Worm (Caenorhabditis elegans) whole organism, young adult: ENCODE measurements around the gene col-74.
A peak's percentile ranks its signal among the peaks of the same experiment; 100 is the strongest.

Experiments used
- B0019.2 ChIP-seq: fragments of 200-800 bp; sonication (Bioruptor generic); conservative IDR thresholded peaks from 2 replicates; pipeline ENCODE4 v1.3.6; 2022; ENCODE audit warnings: missing genetic modification reagents, missing genetic modification characterization, missing compliant biosample characterization
- B0035.1 ChIP-seq: sonication (generic microtip); optimal IDR thresholded peaks from 2 replicates; lab custom pipeline; 2016; ENCODE audit warnings: missing genetic modification characterization, mild to moderate bottlenecking, missing compliant biosample characterization, missing genotype, missing genetic modification reagents
- B0336.3 ChIP-seq: fragments of 200-800 bp; sonication (Bioruptor generic); IDR thresholded peaks from 2 replicates; pipeline ENCODE4 v1.3.6; 2022; ENCODE audit warnings: missing genetic modification characterization, missing compliant biosample characterization
- F23B12.7 ChIP-seq: sonication (generic microtip); optimal IDR thresholded peaks from 2 replicates; lab custom pipeline; 2017; ENCODE audit warnings: missing genetic modification characterization, mild to moderate bottlenecking, missing compliant biosample characterization, antibody characterized with exemption, moderate library complexity; ENCODE audit not compliant: insufficient read depth
- F52B5.7 ChIP-seq: sonication (generic microtip); optimal IDR thresholded peaks from 2 replicates; lab custom pipeline; 2016; ENCODE audit warnings: mild to moderate bottlenecking, missing genetic modification characterization, missing compliant biosample characterization
- F55B11.4 ChIP-seq: sonication (generic microtip); optimal IDR thresholded peaks from 2 replicates; lab custom pipeline; 2016; ENCODE audit warnings: missing compliant biosample characterization, missing genetic modification characterization, borderline replicate concordance; ENCODE audit not compliant: insufficient read depth
- K12H6.12 ChIP-seq: fragments of 200-800 bp; sonication (Bioruptor generic); optimal IDR thresholded peaks from 2 replicates; lab custom pipeline; 2018; ENCODE audit warnings: mild to moderate bottlenecking, missing genetic modification characterization, missing compliant biosample characterization
- T07F8.4 ChIP-seq: sonication (generic microtip); optimal IDR thresholded peaks from 2 replicates; lab custom pipeline; 2016; ENCODE audit warnings: mild to moderate bottlenecking, missing genetic modification characterization, moderate library complexity, missing compliant biosample characterization
- Y53F4B.3 ChIP-seq: fragments of 200-800 bp; sonication (Bioruptor generic); IDR thresholded peaks from 2 replicates; pipeline ENCODE4 v1.3.6; 2022; ENCODE audit warnings: missing genetic modification reagents, missing genetic modification characterization, missing compliant biosample characterization
- Y53G8AR.9 ChIP-seq: fragments of 200-800 bp; sonication (Bioruptor generic); conservative IDR thresholded peaks from 2 replicates; pipeline ENCODE4 v1.3.6; 2022; ENCODE audit warnings: missing genetic modification reagents, missing genetic modification characterization, missing compliant biosample characterization
- Y95B8A.8 ChIP-seq: fragments of 200-800 bp; sonication (Bioruptor generic); IDR thresholded peaks from 2 replicates; pipeline ENCODE4 v1.3.6; 2022; ENCODE audit warnings: missing genetic modification reagents, missing genetic modification characterization, missing compliant biosample characterization
- akir-1 ChIP-seq: fragments of 200-800 bp; sonication (Bioruptor generic); optimal IDR thresholded peaks from 2 replicates; lab custom pipeline; 2018; ENCODE audit warnings: mild to moderate bottlenecking, missing genetic modification characterization, moderate library complexity, missing compliant biosample characterization
- aptf-3 ChIP-seq: fragments of 200-800 bp; sonication (Bioruptor generic); IDR thresholded peaks from 2 replicates; pipeline ENCODE4 v1.3.6; 2022; ENCODE audit warnings: missing genetic modification characterization, missing compliant biosample characterization
- atf-7 ChIP-seq: sonication (generic microtip); optimal IDR thresholded peaks from 2 replicates; lab custom pipeline; 2017; ENCODE audit warnings: mild to moderate bottlenecking, missing genetic modification characterization, missing compliant biosample characterization
- attf-5 ChIP-seq: fragments of 200-800 bp; sonication (Bioruptor generic); optimal IDR thresholded peaks from 2 replicates; lab custom pipeline; 2018; ENCODE audit warnings: mild to moderate bottlenecking, missing genetic modification characterization, missing compliant biosample characterization
- attf-6 ChIP-seq: fragments of 200-800 bp; sonication (Bioruptor generic); IDR thresholded peaks from 2 replicates; pipeline ENCODE4 v1.3.6; 2022; ENCODE audit warnings: missing genetic modification reagents, missing genetic modification characterization, missing compliant biosample characterization
- bed-1 ChIP-seq: fragments of 200-800 bp; sonication (Bioruptor generic); IDR thresholded peaks from 2 replicates; pipeline ENCODE4 v1.3.6; 2022; ENCODE audit warnings: missing genetic modification reagents, missing genetic modification characterization, missing compliant biosample characterization
- cebp-1 ChIP-seq, 2 experiments: fragments of 200-800 bp in 1 of 2; sonication (Bioruptor generic) in 1 of 2; sonication (generic microtip) in 1 of 2; IDR thresholded peaks in 1 of 2; optimal IDR thresholded peaks in 1 of 2; 2 replicates each; pipeline versions ENCODE4 v1.3.6 to Lab custom; 2017 to 2022; ENCODE audit warnings: missing compliant biosample characterization in 2 of 2, missing genetic modification characterization in 2 of 2, mild to moderate bottlenecking in 1 of 2, missing genetic modification reagents in 1 of 2, moderate library complexity in 1 of 2
- ceh-100 ChIP-seq: fragments of 200-800 bp; sonication (Bioruptor generic); IDR thresholded peaks from 2 replicates; pipeline ENCODE4 v1.3.6; 2022; ENCODE audit warnings: missing genetic modification reagents, missing genetic modification characterization, missing compliant biosample characterization
- ceh-27 ChIP-seq: fragments of 200-800 bp; sonication (Bioruptor generic); optimal IDR thresholded peaks from 2 replicates; lab custom pipeline; 2018; ENCODE audit warnings: mild to moderate bottlenecking, missing genetic modification characterization, moderate library complexity, missing compliant biosample characterization
- ceh-79 ChIP-seq: sonication (generic microtip); optimal IDR thresholded peaks from 2 replicates; lab custom pipeline; 2017; ENCODE audit warnings: mild to moderate bottlenecking, missing genetic modification characterization, missing compliant biosample characterization
- die-1 ChIP-seq: sonication (generic microtip); optimal IDR thresholded peaks from 2 replicates; lab custom pipeline; 2016; ENCODE audit warnings: missing genotype, mild to moderate bottlenecking, missing genetic modification characterization, missing compliant biosample characterization
- dpl-1 ChIP-seq: fragments of 150-350 bp; optimal IDR thresholded peaks from 2 replicates; lab custom pipeline; 2014; ENCODE audit warnings: missing biosample characterization, missing genetic modification reagents, missing genetic modification characterization
- egl-44 ChIP-seq: fragments of 200-800 bp; sonication (Bioruptor generic); IDR thresholded peaks from 2 replicates; pipeline ENCODE4 v1.3.6; 2022; ENCODE audit warnings: missing genetic modification reagents, missing genetic modification characterization, missing compliant biosample characterization
- ekl-4 ChIP-seq: fragments of 200-800 bp; sonication (Bioruptor generic); IDR thresholded peaks from 2 replicates; pipeline ENCODE4 v1.3.6; 2022; ENCODE audit warnings: missing genetic modification reagents, missing genetic modification characterization, missing compliant biosample characterization
- ets-4 ChIP-seq: fragments of 200-800 bp; sonication (Bioruptor generic); optimal IDR thresholded peaks from 2 replicates; lab custom pipeline; 2018; ENCODE audit warnings: mild to moderate bottlenecking, missing genetic modification characterization, missing compliant biosample characterization
- fkh-3 ChIP-seq: sonication (generic microtip); optimal IDR thresholded peaks from 2 replicates; lab custom pipeline; 2016; ENCODE audit warnings: mild to moderate bottlenecking, missing genetic modification characterization, missing compliant biosample characterization
- hlh-12 ChIP-seq: sonication (generic microtip); optimal IDR thresholded peaks from 2 replicates; lab custom pipeline; 2016; ENCODE audit warnings: missing genetic modification characterization, missing compliant biosample characterization
- hmg-1.2 ChIP-seq: fragments of 200-800 bp; sonication (Bioruptor generic); IDR thresholded peaks from 2 replicates; pipeline ENCODE4 v1.3.6; 2022; ENCODE audit warnings: missing genetic modification reagents, missing genetic modification characterization, missing compliant biosample characterization
- hmg-20 ChIP-seq: fragments of 200-800 bp; sonication (Bioruptor generic); IDR thresholded peaks from 2 replicates; pipeline ENCODE4 v1.3.6; 2022; ENCODE audit warnings: missing genetic modification reagents, missing genetic modification characterization, missing compliant biosample characterization
- lin-40 ChIP-seq: sonication (generic microtip); optimal IDR thresholded peaks from 2 replicates; lab custom pipeline; 2016; ENCODE audit warnings: missing genetic modification characterization, mild to moderate bottlenecking, missing compliant biosample characterization, missing genotype, missing genetic modification reagents
- nfyb-1 ChIP-seq: fragments of 200-800 bp; sonication (Bioruptor generic); IDR thresholded peaks from 2 replicates; pipeline ENCODE4 v1.3.6; 2022; ENCODE audit warnings: missing genetic modification reagents, missing genetic modification characterization, missing compliant biosample characterization
- nhr-80 ChIP-seq: sonication (generic microtip); optimal IDR thresholded peaks from 2 replicates; lab custom pipeline; 2016; ENCODE audit warnings: missing genetic modification characterization, missing compliant biosample characterization
- rcor-1 ChIP-seq: fragments of 200-800 bp; sonication (Bioruptor generic); IDR thresholded peaks from 2 replicates; pipeline ENCODE4 v1.3.6; 2022; ENCODE audit warnings: missing genetic modification reagents, missing genetic modification characterization, missing compliant biosample characterization
- snpc-4 ChIP-seq, 5 experiments: fragments of 150-350 bp in 1 of 5; sonication (generic microtip) in 4 of 5; optimal IDR thresholded peaks; 2 replicates each; lab custom pipeline; 2014 to 2018; ENCODE audit warnings: missing genetic modification characterization in 5 of 5, missing biosample characterization in 3 of 5, antibody characterized with exemption in 2 of 5, mild to moderate bottlenecking in 2 of 5, missing compliant biosample characterization in 2 of 5, missing genotype in 2 of 5, moderate library complexity in 2 of 5, missing genetic modification reagents in 1 of 5
- tbp1 ChIP-seq: fragments of 200-800 bp; sonication (Bioruptor generic); optimal IDR thresholded peaks from 2 replicates; lab custom pipeline; 2018; ENCODE audit warnings: mild to moderate bottlenecking, missing genetic modification characterization, missing compliant biosample characterization
- tlf-1 ChIP-seq: fragments of 200-800 bp; sonication (Bioruptor generic); optimal IDR thresholded peaks from 2 replicates; lab custom pipeline; 2018; ENCODE audit warnings: mild to moderate bottlenecking, missing genetic modification characterization, missing compliant biosample characterization
- unc-130 ChIP-seq: sonication (generic microtip); optimal IDR thresholded peaks from 2 replicates; lab custom pipeline; 2016; ENCODE audit warnings: missing genetic modification reagents, missing genetic modification characterization, missing compliant biosample characterization
- ztf-28 ChIP-seq: fragments of 200-800 bp; sonication (Bioruptor generic); IDR thresholded peaks from 2 replicates; pipeline ENCODE4 v1.3.6; 2022; ENCODE audit warnings: missing genetic modification reagents, missing genetic modification characterization, missing compliant biosample characterization

Gene col-74

ce11 chrII:5836153-5836719 lies 6.1 kb downstream of the col-74 start, which contains the start of gene fzo-1:
fzo-1 (minus strand) TSS chrII:5836203.
- TF ChIP-seq cebp-1 (GFP tag; IDR thresholded peaks at IDR 0.05; lab: Robert Waterston, UW) (no peak), cebp-1 (tag; optimal IDR thresholded peaks at IDR 0.05; lab: Kevin White, UChicago) (peak; percentile 9), dpl-1 (GFP tag; lab: Kevin White, UChicago) (no peak), ceh-27 (GFP tag; lab: Kevin White, UChicago) (peak; percentile 33), unc-130 (GFP tag; lab: Kevin White, UChicago) (peak; percentile 48), ceh-79 (tag; lab: Kevin White, UChicago) (no peak), attf-5 (GFP tag; lab: Kevin White, UChicago) (peak; percentile 1), akir-1 (GFP tag; lab: Kevin White, UChicago) (peak; percentile 15), Y53G8AR.9 (GFP tag; lab: Robert Waterston, UW) (no peak), Y95B8A.8 (GFP tag; lab: Robert Waterston, UW) (no peak), aptf-3 (GFP tag; lab: Robert Waterston, UW) (no peak), snpc-4 (GFP tag; optimal IDR thresholded peaks at IDR 0.05; lab: Kevin White, UChicago) (no peak), snpc-4 (tag; optimal IDR thresholded peaks at IDR 0.05; lab: Kevin White, UChicago) (peak in 2 of 4 experiments; percentile 5 to 49), K12H6.12 (tag; lab: Kevin White, UChicago) (peak; percentile 18), F55B11.4 (tag; lab: Kevin White, UChicago) (no peak), hmg-1.2 (GFP tag; lab: Robert Waterston, UW) (peak; percentile 17; the same call in 1 of the 2 replicates), ceh-100 (peak; percentile 91), Y53F4B.3 (GFP tag; lab: Robert Waterston, UW) (no peak)

ce11 chrII:5838453-5838852 lies 8.3 kb downstream of the col-74 start, which contains the start of gene ZK1248.15:
ZK1248.15 (minus strand) TSS chrII:5838553.
- TF ChIP-seq ekl-4, result no peak
- no peak for TF ChIP-seq B0336.3 (GFP tag; lab: Robert Waterston, UW)
- no peak for TF ChIP-seq F23B12.7 (tag; lab: Kevin White, UChicago)
- no peak for TF ChIP-seq egl-44 (GFP tag; lab: Robert Waterston, UW)
- TF ChIP-seq ets-4, result no peak
- no peak for TF ChIP-seq hlh-12 (tag; lab: Kevin White, UChicago)
- no peak for TF ChIP-seq lin-40 (tag; lab: Kevin White, UChicago)
- TF ChIP-seq Y53F4B.3 (GFP tag; lab: Robert Waterston, UW), result no peak
- no peak for TF ChIP-seq T07F8.4 (tag; lab: Kevin White, UChicago)
- no peak for TF ChIP-seq die-1 (tag; lab: Kevin White, UChicago)
- TF ChIP-seq tbp1 (GFP tag; lab: Kevin White, UChicago), result no peak
- no peak for TF ChIP-seq atf-7 (tag; lab: Kevin White, UChicago)
- no peak for TF ChIP-seq ztf-28 (GFP tag; lab: Robert Waterston, UW)
- no peak for TF ChIP-seq ceh-27 (GFP tag; lab: Kevin White, UChicago)
- TF ChIP-seq tlf-1 (GFP tag; lab: Kevin White, UChicago), result no peak
- no peak for TF ChIP-seq aptf-3 (GFP tag; lab: Robert Waterston, UW)
- TF ChIP-seq nhr-80 (tag; lab: Kevin White, UChicago), result no peak
- no peak for TF ChIP-seq B0019.2 (GFP tag; lab: Robert Waterston, UW)
- no peak for TF ChIP-seq F52B5.7 (tag; lab: Kevin White, UChicago)
- no peak for TF ChIP-seq fkh-3 (tag; lab: Kevin White, UChicago)
- TF ChIP-seq, all 124 proteins: peak for 0

- TF ChIP-seq attf-6 (GFP tag; lab: Robert Waterston, UW), result no peak
- TF ChIP-seq ceh-100, result peak; percentile 52; the same call in 1 of the 2 replicates
- TF ChIP-seq hmg-20, result no peak
- TF ChIP-seq B0035.1 (tag; lab: Kevin White, UChicago), result no peak
- no peak for TF ChIP-seq F52B5.7 (tag; lab: Kevin White, UChicago)
- TF ChIP-seq snpc-4 (GFP tag; optimal IDR thresholded peaks at IDR 0.05; lab: Kevin White, UChicago), result no peak
- peak in 1 of 4 experiments; percentile 26 for TF ChIP-seq snpc-4 (tag; optimal IDR thresholded peaks at IDR 0.05; lab: Kevin White, UChicago)
- TF ChIP-seq rcor-1 (GFP tag; lab: Robert Waterston, UW), result peak; percentile 70; the same call in 1 of the 2 replicates
- no peak for TF ChIP-seq nfyb-1 (GFP tag; lab: Robert Waterston, UW)
- TF ChIP-seq bed-1 (GFP tag; lab: Robert Waterston, UW), result no peak
Measured at ce11 chrII:5839227-5839626, 9.1 kb downstream of the col-74 start, which contains the start of gene ZK1248.19. ZK1248.19 (minus strand) TSS chrII:5839414.
